Fruit fly (Drosophila melanogaster) whole organism, embryonic: ENCODE measurements around the gene CG2059.

ENCODE experiments used
- B-H1 ChIP-seq: fragments of 200-800 bp; sonication (Bioruptor generic); IDR thresholded peaks from 3 replicates; pipeline ENCODE4 v1.3.6; 2022; ENCODE audit warnings: missing biosample characterization, missing genetic modification characterization
- CG1024 ChIP-seq: fragments of 200-800 bp; sonication (Bioruptor generic); IDR thresholded peaks from 2 replicates; pipeline ENCODE4 v1.3.6; 2022; ENCODE audit warnings: missing biosample characterization, missing genetic modification characterization
- CG10321 ChIP-seq: fragments of 200-800 bp; sonication (Bioruptor generic); IDR thresholded peaks from 2 replicates; pipeline ENCODE4 v1.3.6; 2022; ENCODE audit warnings: missing biosample characterization, missing genetic modification characterization
- CG11093 ChIP-seq: fragments of 200-800 bp; sonication (Bioruptor generic); IDR thresholded peaks from 3 replicates; pipeline ENCODE4 v1.3.6; 2022; ENCODE audit warnings: missing biosample characterization, missing genetic modification characterization
- CG11247 ChIP-seq: fragments of 200-800 bp; sonication (Bioruptor generic); IDR thresholded peaks from 2 replicates; pipeline ENCODE4 v1.3.6; 2022; ENCODE audit warnings: missing biosample characterization, missing genetic modification characterization
- CG14050 ChIP-seq: fragments of 200-800 bp; sonication (Bioruptor generic); IDR thresholded peaks from 3 replicates; pipeline ENCODE4 v1.3.6; 2022; ENCODE audit warnings: missing biosample characterization, missing genetic modification characterization
- CG14441 ChIP-seq: fragments of 200-800 bp; sonication (Bioruptor generic); IDR thresholded peaks from 2 replicates; pipeline ENCODE4 v1.3.6; 2022; ENCODE audit warnings: missing biosample characterization, missing genetic modification characterization
- CG15073 ChIP-seq: fragments of 200-800 bp; sonication (Bioruptor generic); optimal IDR thresholded peaks from 2 replicates; lab custom pipeline; 2016; ENCODE audit warnings: missing biosample characterization, missing genetic modification characterization
- CG17359 ChIP-seq: fragments of 200-800 bp; sonication (Bioruptor generic); optimal IDR thresholded peaks from 3 replicates; lab custom pipeline; 2018; ENCODE audit warnings: missing biosample characterization, mild to moderate bottlenecking, missing genetic modification characterization, moderate library complexity
- CG17829 ChIP-seq: fragments of 200-800 bp; optimal IDR thresholded peaks from 2 replicates; lab custom pipeline; 2019; ENCODE audit warnings: missing biosample characterization, mild to moderate bottlenecking, missing genetic modification characterization, moderate library complexity
- CG1792 ChIP-seq: fragments of 200-800 bp; sonication (Bioruptor generic); optimal IDR thresholded peaks from 2 replicates; lab custom pipeline; 2016; ENCODE audit warnings: missing biosample characterization, missing genetic modification characterization
- CG2712 ChIP-seq: fragments of 200-800 bp; optimal IDR thresholded peaks from 3 replicates; lab custom pipeline; 2019; ENCODE audit warnings: missing biosample characterization, mild to moderate bottlenecking, missing genetic modification characterization, moderate library complexity
- CG2889 ChIP-seq: fragments of 200-800 bp; sonication (Bioruptor generic); IDR thresholded peaks from 3 replicates; pipeline ENCODE4 v1.3.6; 2022; ENCODE audit warnings: missing biosample characterization, missing genetic modification characterization
- CG34376 ChIP-seq: fragments of 200-800 bp; sonication (Bioruptor generic); optimal IDR thresholded peaks from 2 replicates; lab custom pipeline; 2018; ENCODE audit warnings: missing biosample characterization, mild to moderate bottlenecking, missing genetic modification characterization
- CG4360 ChIP-seq: fragments of 200-800 bp; sonication (Bioruptor generic); IDR thresholded peaks from 2 replicates; pipeline ENCODE4 v1.3.6; 2022; ENCODE audit warnings: missing biosample characterization, missing genetic modification characterization
- CG4707 ChIP-seq: fragments of 200-800 bp; sonication (Bioruptor generic); optimal IDR thresholded peaks from 2 replicates; lab custom pipeline; 2018; ENCODE audit warnings: missing biosample characterization, mild to moderate bottlenecking, missing genetic modification characterization, moderate library complexity
- CG6272 ChIP-seq: fragments of 200-800 bp; sonication (Bioruptor generic); IDR thresholded peaks from 2 replicates; pipeline ENCODE4 v1.3.6; 2022; ENCODE audit warnings: missing biosample characterization, missing genetic modification characterization
- CG7357 ChIP-seq: fragments of 200-800 bp; sonication (Bioruptor generic); IDR thresholded peaks from 3 replicates; pipeline ENCODE4 v1.3.6; 2022; ENCODE audit warnings: missing biosample characterization, missing genetic modification characterization
- CG7786 ChIP-seq: fragments of 200-800 bp; sonication (Bioruptor generic); optimal IDR thresholded peaks from 2 replicates; lab custom pipeline; 2016; ENCODE audit warnings: missing biosample characterization, missing genetic modification characterization
- CG9727 ChIP-seq: fragments of 200-800 bp; sonication (Bioruptor generic); optimal IDR thresholded peaks from 3 replicates; lab custom pipeline; 2017; ENCODE audit warnings: missing biosample characterization, mild to moderate bottlenecking, missing genetic modification characterization
- CG9876 ChIP-seq: fragments of 200-800 bp; sonication (Bioruptor generic); optimal IDR thresholded peaks from 2 replicates; lab custom pipeline; 2016; ENCODE audit warnings: missing biosample characterization, missing genetic modification characterization
- D19B ChIP-seq: fragments of 200-800 bp; sonication (Bioruptor generic); optimal IDR thresholded peaks from 2 replicates; lab custom pipeline; 2017; ENCODE audit warnings: missing biosample characterization, mild to moderate bottlenecking, missing genetic modification characterization
- Dip3 ChIP-seq: fragments of 200-800 bp; sonication (Bioruptor generic); optimal IDR thresholded peaks from 3 replicates; lab custom pipeline; 2016; ENCODE audit warnings: missing biosample characterization, missing genetic modification characterization
- Doc3 ChIP-seq: fragments of 200-800 bp; sonication (Bioruptor generic); IDR thresholded peaks from 3 replicates; pipeline ENCODE4 v1.3.6; 2022; ENCODE audit warnings: missing biosample characterization, missing genetic modification characterization; ENCODE audit not compliant: partially characterized antibody
- Fer2 ChIP-seq: fragments of 200-800 bp; sonication (Bioruptor generic); optimal IDR thresholded peaks from 2 replicates; lab custom pipeline; 2018; ENCODE audit warnings: missing biosample characterization, mild to moderate bottlenecking, missing genetic modification characterization, moderate library complexity
- HLHmδ ChIP-seq: fragments of 200-800 bp; sonication (Bioruptor generic); optimal IDR thresholded peaks from 2 replicates; lab custom pipeline; 2018; ENCODE audit warnings: missing biosample characterization, mild to moderate bottlenecking, missing genetic modification characterization, moderate library complexity
- Hr39 ChIP-seq: fragments of >200 bp; optimal IDR thresholded peaks from 2 replicates; lab custom pipeline; 2017
- Kr ChIP-seq: fragments of 200-800 bp; sonication (Bioruptor generic); optimal IDR thresholded peaks from 2 replicates; lab custom pipeline; 2017; ENCODE audit warnings: missing biosample characterization, mild to moderate bottlenecking, missing genetic modification characterization
- Lpt ChIP-seq: fragments of >200 bp; optimal IDR thresholded peaks from 2 replicates; lab custom pipeline; 2018; ENCODE audit warnings: missing biosample characterization, missing genetic modification characterization
- Nf-YC ChIP-seq: fragments of 200-800 bp; optimal IDR thresholded peaks from 3 replicates; lab custom pipeline; 2019; ENCODE audit warnings: missing biosample characterization, mild to moderate bottlenecking, missing genetic modification characterization, moderate library complexity
- Rx ChIP-seq: fragments of 200-800 bp; sonication (Bioruptor generic); IDR thresholded peaks from 2 replicates; pipeline ENCODE4 v1.3.6; 2022; ENCODE audit warnings: missing biosample characterization, missing genetic modification characterization
- Sin3A ChIP-seq: fragments of >200 bp; optimal IDR thresholded peaks from 2 replicates; lab custom pipeline; 2018
- Ssrp ChIP-seq: fragments of 200-800 bp; sonication (Bioruptor generic); optimal IDR thresholded peaks from 2 replicates; lab custom pipeline; 2018; ENCODE audit warnings: missing biosample characterization, mild to moderate bottlenecking, missing genetic modification characterization, moderate library complexity
- Stat92E ChIP-seq, 3 experiments: fragments of >200 bp in 2 of 3; fragments of 200-800 bp in 1 of 3; sonication (Bioruptor generic) in 1 of 3; optimal IDR thresholded peaks; 2 replicates each; lab custom pipeline; 2017 to 2019; ENCODE audit warnings: missing biosample characterization in 3 of 3, missing genetic modification characterization in 3 of 3, mild to moderate bottlenecking in 1 of 3, moderate library complexity in 1 of 3
- Taf1 ChIP-seq: fragments of 200-800 bp; sonication (Bioruptor generic); IDR thresholded peaks from 2 replicates; pipeline ENCODE4 v1.3.6; 2022; ENCODE audit warnings: missing biosample characterization, missing genetic modification characterization
- Xbp1 ChIP-seq: fragments of 200-800 bp; sonication (Bioruptor generic); optimal IDR thresholded peaks from 3 replicates; lab custom pipeline; 2016; ENCODE audit warnings: missing biosample characterization, mild to moderate bottlenecking, missing genetic modification characterization
- aop ChIP-seq: fragments of 200-800 bp; sonication (Bioruptor generic); IDR thresholded peaks from 2 replicates; pipeline ENCODE4 v1.3.6; 2022; ENCODE audit warnings: missing biosample characterization, missing genetic modification characterization
- ara ChIP-seq: fragments of 200-800 bp; sonication (Bioruptor generic); IDR thresholded peaks from 2 replicates; pipeline ENCODE4 v1.3.6; 2022; ENCODE audit warnings: missing biosample characterization, missing genetic modification characterization
- br ChIP-seq: fragments of >200 bp; optimal IDR thresholded peaks from 2 replicates; lab custom pipeline; 2017
- btn ChIP-seq: fragments of 200-800 bp; sonication (Bioruptor generic); optimal IDR thresholded peaks from 2 replicates; lab custom pipeline; 2016; ENCODE audit warnings: missing biosample characterization, missing genetic modification characterization
- cg ChIP-seq: fragments of 200-800 bp; sonication (Bioruptor generic); optimal IDR thresholded peaks from 3 replicates; lab custom pipeline; 2019; ENCODE audit warnings: missing biosample characterization, mild to moderate bottlenecking, missing genetic modification characterization, moderate library complexity
- dmrt11E ChIP-seq: fragments of 200-800 bp; sonication (Bioruptor generic); optimal IDR thresholded peaks from 3 replicates; lab custom pipeline; 2018; ENCODE audit warnings: missing biosample characterization, mild to moderate bottlenecking, missing genetic modification characterization, moderate library complexity
- fd96Cb ChIP-seq: fragments of 200-800 bp; sonication (Bioruptor generic); optimal IDR thresholded peaks from 2 replicates; lab custom pipeline; 2018; ENCODE audit warnings: missing biosample characterization, mild to moderate bottlenecking, missing genetic modification characterization, moderate library complexity
- gsb-n ChIP-seq: fragments of 200-800 bp; sonication (Bioruptor generic); optimal IDR thresholded peaks from 3 replicates; lab custom pipeline; 2018; ENCODE audit warnings: missing biosample characterization, mild to moderate bottlenecking, missing genetic modification characterization
- ken ChIP-seq: fragments of 200-800 bp; sonication (Bioruptor generic); IDR thresholded peaks from 3 replicates; pipeline ENCODE4 v1.3.6; 2022; ENCODE audit warnings: missing biosample characterization, missing genetic modification characterization
- lmd ChIP-seq: fragments of 200-800 bp; sonication (Bioruptor generic); IDR thresholded peaks from 2 replicates; pipeline ENCODE4 v1.3.6; 2022; ENCODE audit warnings: missing biosample characterization, missing genetic modification characterization
- maf-S ChIP-seq: fragments of 200-800 bp; sonication (Bioruptor generic); optimal IDR thresholded peaks from 2 replicates; lab custom pipeline; 2016; ENCODE audit warnings: missing biosample characterization, missing genetic modification characterization
- phol ChIP-seq: fragments of 200-800 bp; sonication (Bioruptor generic); optimal IDR thresholded peaks from 3 replicates; lab custom pipeline; 2018; ENCODE audit warnings: missing biosample characterization, mild to moderate bottlenecking, missing genetic modification characterization, moderate library complexity
- pum ChIP-seq: fragments of 200-800 bp; sonication (Bioruptor generic); optimal IDR thresholded peaks from 2 replicates; lab custom pipeline; 2016; ENCODE audit warnings: missing biosample characterization, missing genetic modification characterization
- seq ChIP-seq: fragments of 200-800 bp; sonication (Bioruptor generic); IDR thresholded peaks from 2 replicates; pipeline ENCODE4 v1.3.6; 2022; ENCODE audit warnings: missing biosample characterization, missing genetic modification characterization
- stc ChIP-seq: fragments of 200-800 bp; sonication (Bioruptor generic); IDR thresholded peaks from 2 replicates; pipeline ENCODE4 v1.3.6; 2022; ENCODE audit warnings: missing biosample characterization, missing genetic modification characterization
- sug ChIP-seq: fragments of 200-800 bp; optimal IDR thresholded peaks from 2 replicates; lab custom pipeline; 2019; ENCODE audit warnings: missing biosample characterization, mild to moderate bottlenecking, missing genetic modification characterization, moderate library complexity
- yki ChIP-seq: fragments of >200 bp; optimal IDR thresholded peaks from 3 replicates; lab custom pipeline; 2018

CG2059 gene

DNA sequence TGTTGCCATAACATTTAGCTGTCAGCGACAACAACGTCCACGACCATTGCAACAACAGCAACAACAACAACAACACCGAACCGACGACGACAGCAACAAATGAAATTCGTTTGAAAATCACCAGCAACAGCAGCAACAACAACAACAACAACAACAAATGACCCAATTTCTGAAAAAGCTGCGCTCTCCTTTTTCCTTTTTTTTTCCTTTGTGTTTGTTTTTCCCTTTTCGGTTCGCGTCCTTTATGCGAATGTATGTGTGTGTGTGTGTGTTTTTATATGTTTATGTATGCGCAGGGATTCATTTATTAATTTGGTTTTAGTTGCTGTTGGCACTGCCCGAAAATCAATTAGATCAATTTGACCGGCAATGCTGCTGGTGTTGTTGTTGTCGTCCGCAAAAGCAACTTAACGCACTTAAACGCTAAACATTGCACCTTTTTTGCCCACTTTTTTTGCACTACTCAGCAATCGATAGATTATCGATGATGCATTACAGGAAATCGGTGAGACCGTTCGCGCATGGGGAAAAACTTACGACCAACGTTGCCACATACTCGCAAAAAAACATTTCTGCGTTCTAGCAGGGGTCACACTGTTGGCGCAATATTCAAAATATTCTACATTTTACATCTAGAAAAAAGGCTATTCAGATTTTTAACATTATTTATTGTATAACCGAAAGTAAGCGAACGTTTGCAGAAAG is 4.8 kb downstream of the CG2059 start, which contains the start of gene unc-119 (continued):
- TF ChIP-seq Stat92E (GFP tag; optimal IDR thresholded peaks at IDR 0.05; lab: Kevin White, UChicago) (no peak), CG6272 (peak; percentile 43; the same call in 1 of the 2 replicates), seq (GFP tag; lab: Robert Waterston, UW) (no peak), D19B (no peak), CG7357 (no peak), lmd (no peak), CG14441 (GFP tag; lab: Robert Waterston, UW) (no peak), pum (GFP tag; lab: Kevin White, UChicago) (no peak), Doc3 (GFP tag; lab: Robert Waterston, UW) (peak; percentile 55; the same call in 2 of the 3 replicates), phol (peak; percentile 37), Hr39 (lab: Kevin White, UChicago) (no peak), CG9727 (GFP tag; lab: Kevin White, UChicago) (no peak), CG4360 (GFP tag; lab: Robert Waterston, UW) (peak; percentile 96), Sin3A (lab: Kevin White, UChicago) (peak; percentile 61), btn (GFP tag; lab: Kevin White, UChicago) (no peak), CG11093 (GFP tag; lab: Robert Waterston, UW) (no peak), Ssrp (no peak), dmrt11E (tag; lab: Kevin White, UChicago) (no peak), br (lab: Kevin White, UChicago) (no peak), cg (GFP tag; lab: Kevin White, UChicago) (peak; percentile 74), Lpt (GFP tag; lab: Kevin White, UChicago) (no peak), CG15073 (GFP tag; lab: Kevin White, UChicago) (no peak), Fer2 (tag; lab: Kevin White, UChicago) (no peak), CG1792 (GFP tag; lab: Kevin White, UChicago) (no peak), fd96Cb (no peak), Dip3 (GFP tag; lab: Kevin White, UChicago) (no peak), CG17359 (no peak), CG11247 (GFP tag; lab: Robert Waterston, UW) (no peak), gsb-n (tag; lab: Kevin White, UChicago) (peak; percentile 16), CG34376 (GFP tag; lab: Kevin White, UChicago) (no peak), HLHmδ (GFP tag; lab: Kevin White, UChicago) (no peak), CG4707 (GFP tag; lab: Kevin White, UChicago) (no peak), stc (GFP tag; lab: Robert Waterston, UW) (no peak), Taf1 (GFP tag; lab: Robert Waterston, UW) (no peak), CG2889 (GFP tag; lab: Robert Waterston, UW) (no peak), yki (no peak), CG10321 (GFP tag; lab: Robert Waterston, UW) (no peak), Kr (GFP tag; lab: Kevin White, UChicago) (no peak), CG1024 (GFP tag; lab: Robert Waterston, UW) (no peak), B-H1 (GFP tag; lab: Robert Waterston, UW) (no peak), ara (GFP tag; lab: Robert Waterston, UW) (no peak), CG7786 (no peak), maf-S (no peak), sug (tag; lab: Kevin White, UChicago) (peak; percentile 40), CG17829 (no peak), CG14050 (GFP tag; lab: Robert Waterston, UW) (no peak), Nf-YC (peak; percentile 21), CG9876 (GFP tag; lab: Kevin White, UChicago) (no peak), ken (GFP tag; lab: Robert Waterston, UW) (no peak), Xbp1 (GFP tag; lab: Kevin White, UChicago) (no peak), CG2712 (tag; lab: Kevin White, UChicago) (peak; percentile 21), Rx (no peak), aop (no peak)
